Worm (Caenorhabditis elegans) whole organism, late embryonic: ENCODE measurements around the gene C54F6.12.

Experiments used
- C08G9.2 ChIP-seq: sonication (generic microtip); optimal IDR thresholded peaks from 2 replicates; lab custom pipeline; 2016; ENCODE audit warnings: mild to moderate bottlenecking, missing genetic modification characterization, moderate library complexity, missing compliant biosample characterization
- C38D4.7 ChIP-seq: fragments of 200-800 bp; sonication (Bioruptor generic); optimal IDR thresholded peaks from 2 replicates; lab custom pipeline; 2018; ENCODE audit warnings: mild to moderate bottlenecking, missing genetic modification characterization, moderate library complexity, missing compliant biosample characterization
- F13H6.1 ChIP-seq: sonication (generic microtip); optimal IDR thresholded peaks from 2 replicates; lab custom pipeline; 2016; ENCODE audit warnings: missing genetic modification characterization, missing compliant biosample characterization
- K02D7.2 ChIP-seq: sonication (generic microtip); optimal IDR thresholded peaks from 2 replicates; lab custom pipeline; 2017; ENCODE audit warnings: mild to moderate bottlenecking, missing genetic modification characterization, missing compliant biosample characterization
- T23F11.4 ChIP-seq: fragments of 200-800 bp; sonication (Bioruptor generic); optimal IDR thresholded peaks from 2 replicates; lab custom pipeline; 2018; ENCODE audit warnings: mild to moderate bottlenecking, missing genetic modification characterization, missing compliant biosample characterization
- Y22D7AL.16 ChIP-seq: sonication (generic microtip); optimal IDR thresholded peaks from 2 replicates; lab custom pipeline; 2016; ENCODE audit warnings: missing genetic modification characterization, missing compliant biosample characterization
- ceh-14 ChIP-seq: sonication (generic microtip); optimal IDR thresholded peaks from 2 replicates; lab custom pipeline; 2016; ENCODE audit warnings: missing genotype, missing genetic modification characterization, missing compliant biosample characterization
- ceh-19 ChIP-seq: fragments of 200-800 bp; sonication (Bioruptor generic); optimal IDR thresholded peaks from 2 replicates; lab custom pipeline; 2018; ENCODE audit warnings: mild to moderate bottlenecking, missing genetic modification characterization, missing compliant biosample characterization
- ceh-31 ChIP-seq: sonication (generic microtip); optimal IDR thresholded peaks from 2 replicates; lab custom pipeline; 2016; ENCODE audit warnings: missing genetic modification characterization, missing compliant biosample characterization
- ceh-34 ChIP-seq: sonication (generic microtip); optimal IDR thresholded peaks from 2 replicates; lab custom pipeline; 2016; ENCODE audit warnings: mild to moderate bottlenecking, missing genetic modification characterization, missing compliant biosample characterization
- ceh-48 ChIP-seq: sonication (generic microtip); optimal IDR thresholded peaks from 2 replicates; lab custom pipeline; 2016; ENCODE audit warnings: missing genetic modification characterization, inconsistent platforms, missing compliant biosample characterization
- ceh-9 ChIP-seq: sonication (generic microtip); optimal IDR thresholded peaks from 2 replicates; lab custom pipeline; 2016; ENCODE audit warnings: mild to moderate bottlenecking, missing genetic modification characterization, inconsistent platforms, missing compliant biosample characterization
- che-1 ChIP-seq: sonication (generic microtip); optimal IDR thresholded peaks from 2 replicates; lab custom pipeline; 2016; ENCODE audit warnings: mild to moderate bottlenecking, missing genetic modification characterization, missing compliant biosample characterization
- dmd-4 ChIP-seq: sonication (generic microtip); optimal IDR thresholded peaks from 2 replicates; lab custom pipeline; 2016; ENCODE audit warnings: borderline replicate concordance, missing genetic modification characterization, missing compliant biosample characterization
- elt-2 ChIP-seq: sonication (generic microtip); optimal IDR thresholded peaks from 2 replicates; lab custom pipeline; 2016; ENCODE audit warnings: missing genetic modification reagents, missing genetic modification characterization, missing compliant biosample characterization
- fax-1 ChIP-seq: sonication (generic microtip); optimal IDR thresholded peaks from 2 replicates; lab custom pipeline; 2016; ENCODE audit warnings: missing genotype, missing genetic modification characterization, missing compliant biosample characterization
- fkh-10 ChIP-seq: fragments of 150-350 bp; optimal IDR thresholded peaks from 2 replicates; lab custom pipeline; 2014; ENCODE audit warnings: missing biosample characterization, missing genetic modification reagents, missing genetic modification characterization
- gmeb-2 ChIP-seq: sonication (generic microtip); optimal IDR thresholded peaks from 2 replicates; lab custom pipeline; 2016; ENCODE audit warnings: missing genetic modification characterization, inconsistent platforms, missing compliant biosample characterization
- hlh-30 ChIP-seq: sonication (generic microtip); optimal IDR thresholded peaks from 2 replicates; lab custom pipeline; 2017; ENCODE audit warnings: antibody characterized with exemption, missing genetic modification characterization, missing compliant biosample characterization; ENCODE audit not compliant: insufficient read depth
- hlh-6 ChIP-seq: sonication (generic microtip); optimal IDR thresholded peaks from 2 replicates; lab custom pipeline; 2016; ENCODE audit warnings: missing genotype, missing genetic modification characterization, missing compliant biosample characterization
- lim-6 ChIP-seq: sonication (generic microtip); optimal IDR thresholded peaks from 2 replicates; lab custom pipeline; 2016; ENCODE audit warnings: missing genetic modification characterization, missing compliant biosample characterization
- lin-11 ChIP-seq: fragments of 200-800 bp; sonication (Bioruptor generic); optimal IDR thresholded peaks from 2 replicates; lab custom pipeline; 2018; ENCODE audit warnings: mild to moderate bottlenecking, missing genetic modification characterization, missing compliant biosample characterization
- mec-3 ChIP-seq: sonication (generic microtip); optimal IDR thresholded peaks from 2 replicates; lab custom pipeline; 2016; ENCODE audit warnings: borderline replicate concordance, missing genetic modification characterization, missing compliant biosample characterization
- nhr-11 ChIP-seq: fragments of 150-350 bp; optimal IDR thresholded peaks from 2 replicates; lab custom pipeline; 2014; ENCODE audit warnings: missing biosample characterization, missing genetic modification characterization
- nhr-232 ChIP-seq: sonication (generic microtip); optimal IDR thresholded peaks from 2 replicates; lab custom pipeline; 2016; ENCODE audit warnings: missing genetic modification characterization, missing compliant biosample characterization
- odd-2 ChIP-seq: sonication (generic microtip); optimal IDR thresholded peaks from 2 replicates; lab custom pipeline; 2017; ENCODE audit warnings: antibody characterized with exemption, mild to moderate bottlenecking, missing genetic modification characterization, missing compliant biosample characterization
- pag-3 ChIP-seq: sonication (generic microtip); optimal IDR thresholded peaks from 2 replicates; lab custom pipeline; 2016; ENCODE audit warnings: missing compliant biosample characterization, missing genetic modification characterization, borderline replicate concordance
- pax-1 ChIP-seq: fragments of 150-350 bp; optimal IDR thresholded peaks from 2 replicates; lab custom pipeline; 2014; ENCODE audit warnings: missing biosample characterization, missing genetic modification characterization
- pha-2 ChIP-seq: sonication (generic microtip); optimal IDR thresholded peaks from 2 replicates; lab custom pipeline; 2017; ENCODE audit warnings: mild to moderate bottlenecking, missing genetic modification characterization, missing compliant biosample characterization
- pqm-1 ChIP-seq: sonication (generic microtip); optimal IDR thresholded peaks from 2 replicates; lab custom pipeline; 2016; ENCODE audit warnings: missing genetic modification characterization, missing compliant biosample characterization
- sdc-2 ChIP-seq: sonication (generic microtip); optimal IDR thresholded peaks from 2 replicates; lab custom pipeline; 2016; ENCODE audit warnings: missing genotype, missing genetic modification characterization, missing compliant biosample characterization
- sox-2 ChIP-seq: fragments of 200-800 bp; sonication (Bioruptor generic); IDR thresholded peaks from 2 replicates; pipeline ENCODE4 v1.3.6; 2022; ENCODE audit warnings: missing genetic modification reagents, missing genetic modification characterization, missing compliant biosample characterization
- unc-42 ChIP-seq: sonication (generic microtip); optimal IDR thresholded peaks from 2 replicates; lab custom pipeline; 2016; ENCODE audit warnings: missing genotype, missing genetic modification characterization, missing compliant biosample characterization
- unc-86 ChIP-seq: sonication (generic microtip); optimal IDR thresholded peaks from 2 replicates; lab custom pipeline; 2016; ENCODE audit warnings: missing genetic modification characterization, missing compliant biosample characterization
- ztf-16 ChIP-seq: sonication (generic microtip); optimal IDR thresholded peaks from 2 replicates; lab custom pipeline; 2017; ENCODE audit warnings: missing genetic modification characterization, missing compliant biosample characterization

The C54F6.12 gene

ce11 chrV:7562947-7563346 lies 25.0 kb upstream of the C54F6.12 start, which contains the start of gene F19F10.1:
Gene F19F10.1, plus strand, starts transcription at chrV:7563247.
- no peak for TF ChIP-seq Y22D7AL.16 (tag; lab: Kevin White, UChicago)
- no peak for TF ChIP-seq ceh-14 (tag; lab: Kevin White, UChicago)
- TF ChIP-seq ceh-9 = no peak
- no peak for TF ChIP-seq fax-1 (tag; lab: Kevin White, UChicago)
- no peak for TF ChIP-seq ceh-48 (tag; lab: Kevin White, UChicago)
- no peak for TF ChIP-seq ztf-16
- no peak for TF ChIP-seq T23F11.4 (GFP tag; lab: Kevin White, UChicago)
- TF ChIP-seq elt-2 (tag; lab: Kevin White, UChicago) = no peak
- TF ChIP-seq sox-2 (GFP tag; lab: Robert Waterston, UW) = no peak
- TF ChIP-seq gmeb-2 (tag; lab: Kevin White, UChicago) = no peak
- TF ChIP-seq pag-3 = no peak
- no peak for TF ChIP-seq F13H6.1

ce11 chrV:7558693-7559092 lies 20.8 kb upstream of the C54F6.12 start, which contains the start of gene ets-7:
Gene ets-7, minus strand, starts transcription at chrV:7558793.
- no peak for TF ChIP-seq dmd-4 (tag; lab: Kevin White, UChicago)

- TF ChIP-seq fkh-10 (GFP tag; lab: Kevin White, UChicago) (no peak), ceh-34 (tag; lab: Kevin White, UChicago) (no peak), nhr-232 (tag; lab: Kevin White, UChicago) (no peak), ceh-14 (tag; lab: Kevin White, UChicago) (no peak), sdc-2 (tag; lab: Kevin White, UChicago) (no peak), K02D7.2 (tag; lab: Kevin White, UChicago) (no peak), C08G9.2 (no peak), nhr-11 (tag; lab: Kevin White, UChicago) (no peak), lin-11 (no peak), lim-6 (tag; lab: Kevin White, UChicago) (no peak), pha-2 (tag; lab: Kevin White, UChicago) (no peak), C38D4.7 (GFP tag; lab: Kevin White, UChicago) (no peak), unc-42 (no peak), unc-86 (no peak), pax-1 (tag; lab: Kevin White, UChicago) (no peak), ceh-31 (tag; lab: Kevin White, UChicago) (no peak)
These were observed 18.0 kb upstream of the C54F6.12 start for ce11 chrV:7555875-7556274.

ce11 chrV:7553873-7554362 lies 16.0 kb upstream of the C54F6.12 start, which contains the start of gene ttr-10:
Gene ttr-10, minus strand, starts transcription at chrV:7553923.
- TF ChIP-seq hlh-30 (tag; lab: Kevin White, UChicago) (no peak), dmd-4 (tag; lab: Kevin White, UChicago) (no peak), hlh-6 (no peak)
- TF ChIP-seq, all 69 proteins: peak for 0

ce11 chrV:7551821-7552220 lies 13.9 kb upstream of the C54F6.12 start, which contains the start of gene F19F10.3:
Gene F19F10.3, plus strand, starts transcription at chrV:7552121.
- TF ChIP-seq pqm-1 (tag; lab: Kevin White, UChicago) (no peak), che-1 (tag; lab: Kevin White, UChicago) (no peak), ceh-19 (no peak), odd-2 (tag; lab: Kevin White, UChicago) (no peak), pax-1 (tag; lab: Kevin White, UChicago) (no peak), mec-3 (tag; lab: Kevin White, UChicago) (no peak), gmeb-2 (tag; lab: Kevin White, UChicago) (no peak)
